Worm (Caenorhabditis elegans) whole organism, mixed stage, embryonic: ENCODE data around the gene C10C6.7.

Experiments used
- M03D4.4 ChIP-seq: sonication (generic microtip); optimal IDR thresholded peaks from 2 replicates; lab custom pipeline; 2017; ENCODE audit warnings: mild to moderate bottlenecking, missing genetic modification characterization, missing compliant biosample characterization
- bed-3 ChIP-seq: fragments of 200-800 bp; sonication (Bioruptor generic); optimal IDR thresholded peaks from 3 replicates; lab custom pipeline; 2018; ENCODE audit warnings: mild to moderate bottlenecking, missing genetic modification characterization, moderate library complexity, missing compliant biosample characterization
- blmp-1 ChIP-seq: fragments of 150-350 bp; optimal IDR thresholded peaks from 2 replicates; lab custom pipeline; 2014; ENCODE audit warnings: missing biosample characterization, missing genetic modification characterization
- ceh-39 ChIP-seq: fragments of 150-350 bp; optimal IDR thresholded peaks from 2 replicates; lab custom pipeline; 2014; ENCODE audit warnings: missing biosample characterization, missing genetic modification characterization
- ceh-43 ChIP-seq: fragments of 200-800 bp; sonication (Bioruptor generic); optimal IDR thresholded peaks from 2 replicates; lab custom pipeline; 2018; ENCODE audit warnings: mild to moderate bottlenecking, missing genetic modification characterization, moderate library complexity, missing compliant biosample characterization
- ces-1 ChIP-seq: fragments of 150-350 bp; optimal IDR thresholded peaks from 2 replicates; lab custom pipeline; 2014; ENCODE audit warnings: missing biosample characterization, missing genetic modification reagents, missing genetic modification characterization
- cnd-1 ChIP-seq: fragments of 200-800 bp; sonication (Bioruptor generic); optimal IDR thresholded peaks from 2 replicates; lab custom pipeline; 2018; ENCODE audit warnings: mild to moderate bottlenecking, missing genetic modification characterization, missing compliant biosample characterization
- elt-1 ChIP-seq: sonication (generic microtip); optimal IDR thresholded peaks from 2 replicates; lab custom pipeline; 2017; ENCODE audit warnings: missing genetic modification characterization, mild to moderate bottlenecking, missing compliant biosample characterization, antibody characterized with exemption, moderate library complexity, borderline replicate concordance; ENCODE audit not compliant: insufficient read depth
- elt-3 ChIP-seq: fragments of 150-350 bp; optimal IDR thresholded peaks from 2 replicates; lab custom pipeline; 2014; ENCODE audit warnings: missing biosample characterization, missing genetic modification characterization
- flh-1 ChIP-seq: fragments of 200-800 bp; sonication (Bioruptor generic); optimal IDR thresholded peaks from 2 replicates; lab custom pipeline; 2018; ENCODE audit warnings: mild to moderate bottlenecking, missing genetic modification characterization, moderate library complexity, missing compliant biosample characterization
- hlh-1 ChIP-seq: fragments of 150-350 bp; optimal IDR thresholded peaks from 2 replicates; lab custom pipeline; 2014; ENCODE audit warnings: missing biosample characterization, missing genetic modification reagents, missing genetic modification characterization
- lin-13 ChIP-seq: fragments of 150-350 bp; optimal IDR thresholded peaks from 2 replicates; lab custom pipeline; 2014; ENCODE audit warnings: missing biosample characterization, missing genetic modification characterization
- lin-32 ChIP-seq: fragments of 200-800 bp; sonication (Bioruptor generic); optimal IDR thresholded peaks from 2 replicates; lab custom pipeline; 2018; ENCODE audit warnings: mild to moderate bottlenecking, missing genetic modification characterization, missing compliant biosample characterization
- lsy-2 ChIP-seq: fragments of 150-350 bp; optimal IDR thresholded peaks from 2 replicates; lab custom pipeline; 2014; ENCODE audit warnings: missing biosample characterization, missing genetic modification characterization
- mab-5 ChIP-seq: fragments of 150-350 bp; optimal IDR thresholded peaks from 2 replicates; lab custom pipeline; 2014; ENCODE audit warnings: missing biosample characterization, missing genetic modification characterization
- mep-1 ChIP-seq: fragments of 150-350 bp; optimal IDR thresholded peaks from 2 replicates; lab custom pipeline; 2017; ENCODE audit warnings: missing biosample characterization, missing genetic modification reagents, missing genetic modification characterization, inconsistent platforms
- mls-2 ChIP-seq: sonication (generic microtip); optimal IDR thresholded peaks from 2 replicates; lab custom pipeline; 2016; ENCODE audit warnings: mild to moderate bottlenecking, missing genetic modification characterization, moderate library complexity, missing compliant biosample characterization
- nhr-12 ChIP-seq: fragments of 150-350 bp; optimal IDR thresholded peaks from 2 replicates; lab custom pipeline; 2014; ENCODE audit warnings: missing biosample characterization, missing genetic modification characterization
- nhr-237 ChIP-seq: fragments of 150-350 bp; optimal IDR thresholded peaks from 2 replicates; lab custom pipeline; 2014; ENCODE audit warnings: missing biosample characterization, missing genetic modification characterization
- nhr-28 ChIP-seq: fragments of 150-350 bp; optimal IDR thresholded peaks from 2 replicates; lab custom pipeline; 2014; ENCODE audit warnings: missing biosample characterization, missing genetic modification characterization
- nhr-76 ChIP-seq: sonication (generic microtip); optimal IDR thresholded peaks from 2 replicates; lab custom pipeline; 2017; ENCODE audit warnings: missing biosample characterization, missing genetic modification characterization
- pha-4 ChIP-seq: fragments of 150-350 bp; optimal IDR thresholded peaks from 2 replicates; lab custom pipeline; 2018; ENCODE audit warnings: missing biosample characterization, missing genetic modification reagents, missing genetic modification characterization
- snpc-4 ChIP-seq: fragments of 150-350 bp; optimal IDR thresholded peaks from 2 replicates; lab custom pipeline; 2014; ENCODE audit warnings: missing biosample characterization, missing genetic modification characterization
- sptf-1 ChIP-seq: sonication (generic microtip); optimal IDR thresholded peaks from 2 replicates; lab custom pipeline; 2017; ENCODE audit warnings: mild to moderate bottlenecking, missing genetic modification characterization, moderate library complexity, missing compliant biosample characterization
- tbx-8 ChIP-seq: fragments of 200-800 bp; sonication (Bioruptor generic); optimal IDR thresholded peaks from 2 replicates; lab custom pipeline; 2018; ENCODE audit warnings: mild to moderate bottlenecking, missing genetic modification characterization, moderate library complexity, missing compliant biosample characterization
- unc-120 ChIP-seq: sonication (generic microtip); optimal IDR thresholded peaks from 2 replicates; lab custom pipeline; 2017; ENCODE audit warnings: missing genetic modification characterization, missing compliant biosample characterization; ENCODE audit not compliant: poor library complexity, severe bottlenecking
- unc-62 ChIP-seq: fragments of 150-350 bp; optimal IDR thresholded peaks from 2 replicates; lab custom pipeline; 2014; ENCODE audit warnings: missing biosample characterization, missing genetic modification reagents, missing genetic modification characterization
- zip-8 ChIP-seq: fragments of 150-350 bp; optimal IDR thresholded peaks from 2 replicates; lab custom pipeline; 2014; ENCODE audit warnings: missing biosample characterization, missing genetic modification characterization

The C10C6.7 gene

DNA sequence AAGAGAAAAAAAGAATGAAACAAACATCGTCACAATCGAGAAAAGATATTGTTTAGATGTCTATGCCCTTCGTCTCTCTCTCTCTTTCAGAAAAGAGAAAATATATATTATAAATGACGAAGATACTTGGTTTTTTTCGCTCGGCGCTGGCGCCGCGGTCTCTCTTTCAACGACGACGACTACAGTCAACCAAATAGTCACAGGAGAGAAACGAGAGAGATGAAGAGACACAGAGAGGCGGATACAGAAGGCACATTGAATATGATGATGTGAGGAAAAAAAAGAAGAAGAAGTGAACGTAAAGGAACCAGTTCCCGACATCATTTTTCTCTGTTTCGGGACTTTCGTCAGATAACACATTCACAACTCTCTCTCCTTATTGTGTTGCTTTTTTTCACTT lies 24.1 kb upstream of the C10C6.7 start:
- no peak for TF ChIP-seq snpc-4 (tag; lab: Kevin White, UChicago)
- no peak for TF ChIP-seq zip-8 (tag; lab: Kevin White, UChicago)
- no peak for TF ChIP-seq tbx-8 (GFP tag; lab: Kevin White, UChicago)
- no peak for TF ChIP-seq cnd-1
- TF ChIP-seq ces-1 (GFP tag; lab: Kevin White, UChicago) = no peak
- TF ChIP-seq nhr-237 = no peak
- no peak for TF ChIP-seq flh-1 (GFP tag; lab: Kevin White, UChicago)
- TF ChIP-seq unc-62 (GFP tag; lab: Kevin White, UChicago) = no peak
- TF ChIP-seq pha-4 (tag; lab: Kevin White, UChicago) = no peak
- TF ChIP-seq mls-2 (tag; lab: Kevin White, UChicago) = no peak
- TF ChIP-seq lsy-2 (tag; lab: Kevin White, UChicago) = no peak
- TF ChIP-seq elt-3 (tag; lab: Kevin White, UChicago) = no peak
- no peak for TF ChIP-seq nhr-12 (tag; lab: Kevin White, UChicago)

DNA sequence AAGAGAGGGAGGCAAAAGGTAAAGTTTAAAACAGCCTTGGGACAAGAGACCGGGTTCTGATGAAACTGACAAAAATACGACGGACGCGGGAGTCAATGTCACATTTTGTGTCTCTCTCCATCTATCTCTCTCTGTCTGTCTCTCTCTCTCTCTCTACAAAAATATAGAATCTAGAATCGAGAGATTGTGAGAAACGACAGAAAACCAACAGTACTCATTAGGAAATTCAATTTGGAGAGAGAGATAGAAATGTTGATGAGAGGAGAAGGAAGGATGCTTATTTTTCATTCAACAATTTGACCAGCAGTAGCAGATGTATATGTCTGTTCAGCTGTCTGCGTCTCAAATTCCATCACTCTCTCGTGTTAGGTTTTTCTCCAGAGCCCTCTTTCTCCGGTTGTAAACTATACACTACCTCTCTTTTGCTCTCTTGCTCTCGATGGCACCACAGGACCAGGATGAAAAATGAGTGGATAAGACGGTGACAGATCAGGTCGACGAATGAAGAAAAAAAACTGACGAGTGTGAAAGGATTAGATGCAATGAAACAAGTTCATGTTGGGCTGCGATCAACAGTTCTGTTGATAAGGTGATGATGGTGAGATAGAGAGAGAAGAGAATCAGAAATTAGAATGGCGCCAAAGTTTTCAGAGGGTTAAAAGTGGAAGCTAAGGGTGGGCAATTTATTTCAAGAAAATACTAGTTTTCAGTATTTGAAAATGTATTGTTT lies 22.5 kb upstream of the C10C6.7 start:
- TF ChIP-seq mep-1 (tag; lab: Kevin White, UChicago) (no peak), unc-62 (GFP tag; lab: Kevin White, UChicago) (peak; percentile 66), unc-120 (tag; lab: Kevin White, UChicago) (peak; percentile 72), hlh-1 (peak; percentile 47)
- TF ChIP-seq, all 35 proteins: peak for 3

DNA sequence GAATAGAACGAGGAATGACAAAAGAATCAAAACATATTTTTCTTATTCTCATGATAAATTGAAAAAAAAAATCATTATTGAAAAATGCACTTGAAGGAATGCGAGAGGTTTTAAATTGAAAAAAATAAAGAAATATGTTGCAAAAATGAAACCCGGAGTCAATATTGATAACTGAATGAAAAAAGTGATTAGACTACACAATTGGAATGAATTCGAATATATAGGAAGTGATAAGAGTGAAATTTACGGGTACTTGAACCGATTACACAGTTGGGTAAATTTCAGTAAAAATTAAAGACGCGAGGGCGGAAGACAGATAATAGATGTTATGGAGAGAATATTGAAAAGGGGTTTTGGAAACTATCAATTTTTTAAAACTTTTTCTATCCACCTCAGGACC lies 21.8 kb upstream of the C10C6.7 start:
- TF ChIP-seq sptf-1 (tag; lab: Kevin White, UChicago) (no peak), ceh-43 (GFP tag; lab: Kevin White, UChicago) (no peak), elt-1 (no peak)
- TF ChIP-seq, all 35 proteins: peak for 0

DNA sequence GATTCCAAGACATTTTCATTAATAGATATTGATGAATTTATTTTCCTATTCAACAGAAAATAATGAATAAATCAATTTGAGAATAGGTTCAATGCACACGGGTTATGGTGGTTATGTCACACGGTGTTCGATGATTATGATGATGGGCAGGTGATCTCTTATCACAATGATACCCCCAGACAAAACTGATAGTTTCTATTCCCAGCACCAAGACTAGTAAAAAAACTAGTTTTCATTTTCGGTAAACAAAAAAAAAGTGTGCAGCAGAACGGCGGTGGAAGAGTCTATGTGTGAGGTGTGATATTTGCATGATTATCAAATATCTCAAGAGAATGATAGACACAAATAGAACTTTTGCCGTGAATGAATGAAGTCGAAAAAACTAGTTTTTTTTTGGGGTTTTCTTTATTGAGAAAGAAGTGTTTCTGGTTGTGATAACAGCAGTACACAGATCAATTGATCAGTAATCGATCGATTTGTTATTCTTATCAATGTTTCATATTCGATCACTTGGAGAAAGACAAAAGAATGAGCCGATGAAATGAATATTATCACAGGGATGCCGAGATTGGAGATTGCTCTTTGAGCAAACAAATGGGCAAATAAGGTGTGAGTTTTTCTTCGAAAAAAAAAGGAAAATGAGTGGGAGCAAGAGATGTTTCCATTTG lies 20.7 kb upstream of the C10C6.7 start:
- TF ChIP-seq bed-3 (GFP tag; lab: Kevin White, UChicago) (no peak), blmp-1 (no peak), nhr-28 (tag; lab: Kevin White, UChicago) (no peak), mep-1 (tag; lab: Kevin White, UChicago) (no peak)

DNA sequence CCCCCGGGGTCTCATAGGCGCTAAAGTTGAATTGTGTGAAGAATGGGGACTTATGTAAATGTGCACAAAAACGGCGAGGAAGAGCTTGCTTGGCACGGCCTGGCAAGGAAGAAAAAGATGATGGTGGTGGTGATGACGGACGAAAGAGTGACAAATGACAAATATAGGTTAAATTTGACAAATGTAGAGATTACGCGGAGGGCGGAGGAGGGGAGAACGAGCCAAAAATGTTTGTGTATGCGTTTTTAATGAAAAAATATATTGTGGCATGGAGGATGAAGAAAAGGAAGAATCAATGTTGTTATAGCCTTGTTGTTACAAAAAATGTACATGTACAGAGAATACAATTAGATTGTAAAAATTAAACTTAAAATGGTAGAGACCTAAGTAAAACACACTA lies 19.5 kb upstream of the C10C6.7 start:
- no peak for TF ChIP-seq mls-2 (tag; lab: Kevin White, UChicago)
- no peak for TF ChIP-seq nhr-28 (tag; lab: Kevin White, UChicago)
- TF ChIP-seq elt-1 = no peak
- TF ChIP-seq lin-32 (GFP tag; lab: Kevin White, UChicago) = no peak

DNA sequence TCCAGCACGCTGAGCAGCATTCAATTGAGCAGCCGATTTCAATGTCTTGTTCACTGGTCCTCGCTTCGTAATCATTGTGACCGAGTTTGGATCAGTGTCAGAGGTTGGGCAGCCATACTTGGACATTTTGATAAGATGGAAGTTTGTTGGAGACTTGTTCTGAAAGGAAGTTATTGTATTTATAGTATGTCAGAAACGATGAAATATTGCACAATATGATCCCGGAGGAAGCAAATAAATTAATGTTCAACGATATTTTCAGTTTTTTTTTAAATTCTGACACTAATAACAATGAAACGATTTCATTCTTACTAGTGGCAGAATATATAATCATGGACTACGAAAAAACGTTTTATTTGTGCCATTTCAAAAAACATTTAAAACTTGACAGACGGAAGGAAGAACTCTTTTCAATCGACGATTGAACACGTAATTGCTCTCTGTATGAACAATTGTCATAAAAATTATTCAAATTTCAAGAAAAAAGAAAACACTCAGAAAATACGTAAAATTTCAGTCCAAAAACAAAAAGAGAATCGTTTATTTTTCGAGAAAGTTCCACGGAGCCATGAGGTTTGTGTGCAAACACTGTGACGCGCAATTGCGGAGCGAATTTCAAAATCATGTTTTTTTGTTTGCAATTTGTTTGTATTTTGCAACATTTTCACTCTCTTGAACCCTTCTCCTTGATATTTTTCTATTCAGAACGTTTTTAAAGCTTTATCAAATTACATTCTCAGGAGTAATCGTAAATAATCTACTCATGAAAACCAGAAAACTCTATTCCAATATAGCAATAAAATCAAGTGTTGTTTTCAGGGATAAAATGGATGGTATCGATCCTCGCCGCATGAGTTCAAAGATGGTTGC lies 12.9 kb upstream of the C10C6.7 start, which contains the start of the genes mbf-1 and nse-4:
mbf-1 (minus strand) TSS at position 343 of the 870 bp plus-strand sequence.
nse-4 (plus strand) TSS at position 820 of the 870 bp plus-strand sequence.
- peak; percentile 72 for TF ChIP-seq mab-5 (tag; lab: Kevin White, UChicago)
- TF ChIP-seq lin-13 (tag; lab: Kevin White, UChicago) = peak; percentile 45
- TF ChIP-seq M03D4.4 (tag; lab: Kevin White, UChicago) = no peak
- peak; percentile 55 for TF ChIP-seq lsy-2 (tag; lab: Kevin White, UChicago)
- peak; percentile 34 for TF ChIP-seq nhr-237
- peak; percentile 49 for TF ChIP-seq ces-1 (GFP tag; lab: Kevin White, UChicago)
- peak; percentile 75 for TF ChIP-seq mep-1 (tag; lab: Kevin White, UChicago)
- no peak for TF ChIP-seq nhr-76 (tag; lab: Kevin White, UChicago)
- TF ChIP-seq mls-2 (tag; lab: Kevin White, UChicago) = peak; percentile 11
- TF ChIP-seq ceh-39 (tag; lab: Kevin White, UChicago) = no peak
